Worm (Caenorhabditis elegans) whole organism, L4 larva: ENCODE data around the gene nas-17.

Source experiments
- D1046.2 ChIP-seq: fragments of 200-800 bp; sonication (Bioruptor generic); IDR thresholded peaks from 2 replicates; pipeline ENCODE4 v1.3.6; 2022; ENCODE audit warnings: missing genetic modification characterization, missing compliant biosample characterization
- F26F4.8 ChIP-seq: fragments of 200-800 bp; sonication (Bioruptor generic); conservative IDR thresholded peaks from 2 replicates; pipeline ENCODE4 v1.3.6; 2022; ENCODE audit warnings: missing genetic modification characterization, missing compliant biosample characterization
- F44E2.7 ChIP-seq: fragments of 200-800 bp; sonication (Bioruptor generic); IDR thresholded peaks from 2 replicates; pipeline ENCODE4 v2.1.2; 2022; ENCODE audit warnings: missing genetic modification characterization, missing compliant biosample characterization
- F49E8.2 ChIP-seq: sonication (generic microtip); optimal IDR thresholded peaks from 2 replicates; lab custom pipeline; 2016; ENCODE audit warnings: missing compliant biosample characterization, mild to moderate bottlenecking, missing genetic modification characterization, borderline replicate concordance
- R02D3.7 ChIP-seq: fragments of 150-350 bp; sonication (generic microtip); optimal IDR thresholded peaks from 3 replicates; lab custom pipeline; 2014; ENCODE audit warnings: missing biosample characterization, missing genetic modification characterization
- T20F7.1 ChIP-seq: fragments of 200-800 bp; sonication (Bioruptor generic); optimal IDR thresholded peaks from 2 replicates; lab custom pipeline; 2018; ENCODE audit warnings: mild to moderate bottlenecking, missing genetic modification characterization, missing compliant biosample characterization
- Y48G9A.11 ChIP-seq: fragments of 200-800 bp; sonication (Bioruptor generic); IDR thresholded peaks from 2 replicates; pipeline ENCODE4 v1.3.6; 2022; ENCODE audit warnings: missing genetic modification reagents, missing genetic modification characterization, missing compliant biosample characterization
- Y5F2A.4 ChIP-seq: fragments of 200-800 bp; sonication (Bioruptor generic); optimal IDR thresholded peaks from 2 replicates; lab custom pipeline; 2018; ENCODE audit warnings: mild to moderate bottlenecking, missing genetic modification characterization, missing compliant biosample characterization
- ZK337.2 ChIP-seq: fragments of 200-800 bp; sonication (Bioruptor generic); IDR thresholded peaks from 2 replicates; pipeline ENCODE4 v1.3.6; 2022; ENCODE audit warnings: missing genetic modification reagents, missing genetic modification characterization, missing compliant biosample characterization
- ama-1 ChIP-seq: fragments of 150-350 bp; optimal IDR thresholded peaks from 2 replicates; lab custom pipeline; 2014; ENCODE audit warnings: inconsistent platforms, mixed read lengths
- arid-1 ChIP-seq: fragments of 200-800 bp; sonication (Bioruptor generic); conservative IDR thresholded peaks from 2 replicates; pipeline ENCODE4 v1.3.6; 2022; ENCODE audit warnings: missing genetic modification reagents, missing genetic modification characterization, missing compliant biosample characterization
- attf-4 ChIP-seq: sonication (generic microtip); optimal IDR thresholded peaks from 3 replicates; lab custom pipeline; 2017; ENCODE audit warnings: missing biosample characterization, missing genetic modification characterization
- ceh-20 ChIP-seq: fragments of 200-800 bp; sonication (Bioruptor generic); IDR thresholded peaks from 2 replicates; pipeline ENCODE4 v1.3.6; 2022; ENCODE audit warnings: missing genetic modification reagents, missing genetic modification characterization, missing compliant biosample characterization
- ceh-44 ChIP-seq: fragments of 200-800 bp; sonication (Bioruptor generic); IDR thresholded peaks from 2 replicates; pipeline ENCODE4 v1.3.6; 2022; ENCODE audit warnings: missing genetic modification reagents, missing genetic modification characterization, missing compliant biosample characterization
- ctbp-1 ChIP-seq: fragments of 200-800 bp; sonication (Bioruptor generic); IDR thresholded peaks from 2 replicates; pipeline ENCODE4 v1.3.6; 2022; ENCODE audit warnings: missing genetic modification reagents, missing genetic modification characterization, missing compliant biosample characterization
- daf-12 ChIP-seq: fragments of 150-350 bp; optimal IDR thresholded peaks from 2 replicates; lab custom pipeline; 2014; ENCODE audit warnings: missing biosample characterization, missing genetic modification reagents, missing genetic modification characterization
- daf-19 ChIP-seq: fragments of 200-800 bp; sonication (Bioruptor generic); conservative IDR thresholded peaks from 2 replicates; pipeline ENCODE4 v1.3.6; 2022; ENCODE audit warnings: missing genetic modification characterization, missing compliant biosample characterization
- daf-8 ChIP-seq: fragments of 200-800 bp; sonication (Bioruptor generic); IDR thresholded peaks from 2 replicates; pipeline ENCODE4 v1.3.6; 2022; ENCODE audit warnings: missing genetic modification characterization, missing compliant biosample characterization
- dmd-9 ChIP-seq: fragments of 200-800 bp; sonication (Bioruptor generic); IDR thresholded peaks from 2 replicates; pipeline ENCODE4 v1.3.6; 2022; ENCODE audit warnings: missing genetic modification reagents, missing genetic modification characterization, missing compliant biosample characterization
- dpl-1 ChIP-seq: fragments of 150-350 bp; optimal IDR thresholded peaks from 2 replicates; lab custom pipeline; 2014; ENCODE audit warnings: missing biosample characterization, missing genetic modification reagents, missing genetic modification characterization
- fos-1 ChIP-seq: fragments of 150-350 bp; optimal IDR thresholded peaks from 2 replicates; lab custom pipeline; 2014; ENCODE audit warnings: missing biosample characterization, missing genetic modification characterization
- hif-1 ChIP-seq, 2 experiments: sonication (generic microtip); optimal IDR thresholded peaks; 2 replicates each; lab custom pipeline; 2016 to 2017; ENCODE audit warnings: missing compliant biosample characterization in 2 of 2, missing genetic modification characterization in 2 of 2, missing genetic modification reagents in 2 of 2, missing genotype in 2 of 2, mild to moderate bottlenecking in 1 of 2
- lim-7 ChIP-seq: fragments of 200-800 bp; sonication (Bioruptor generic); IDR thresholded peaks from 2 replicates; pipeline ENCODE4 v1.3.6; 2022; ENCODE audit warnings: missing genetic modification characterization, missing compliant biosample characterization
- lin-15B ChIP-seq: fragments of 150-350 bp; sonication (generic microtip); optimal IDR thresholded peaks from 3 replicates; lab custom pipeline; 2014; ENCODE audit warnings: missing biosample characterization, missing genetic modification characterization
- lin-38 ChIP-seq: fragments of 200-800 bp; sonication (Bioruptor generic); IDR thresholded peaks from 2 replicates; pipeline ENCODE4 v1.3.6; 2022; ENCODE audit warnings: missing genetic modification reagents, missing genetic modification characterization, missing compliant biosample characterization
- lin-39 ChIP-seq: fragments of 150-350 bp; optimal IDR thresholded peaks from 2 replicates; lab custom pipeline; 2014; ENCODE audit warnings: missing biosample characterization, missing genetic modification reagents, missing genetic modification characterization
- lir-3 ChIP-seq: sonication (generic microtip); optimal IDR thresholded peaks from 2 replicates; lab custom pipeline; 2016; ENCODE audit warnings: mild to moderate bottlenecking, missing genetic modification characterization, missing compliant biosample characterization
- madf-9 ChIP-seq: fragments of 200-800 bp; sonication (Bioruptor generic); conservative IDR thresholded peaks from 2 replicates; pipeline ENCODE4 v1.3.6; 2022; ENCODE audit warnings: missing genetic modification reagents, missing genetic modification characterization, missing compliant biosample characterization
- mdl-1 ChIP-seq, 2 experiments: fragments of 150-350 bp in 1 of 2; sonication (generic microtip) in 1 of 2; optimal IDR thresholded peaks; 2 replicates each; lab custom pipeline; 2014 to 2017; ENCODE audit warnings: missing biosample characterization in 2 of 2, missing genetic modification characterization in 2 of 2
- mes-2 ChIP-seq: sonication (generic microtip); optimal IDR thresholded peaks from 2 replicates; lab custom pipeline; 2016; ENCODE audit warnings: missing genotype, mild to moderate bottlenecking, missing genetic modification characterization, missing compliant biosample characterization; ENCODE audit not compliant: poor library complexity, severe bottlenecking
- mxl-2 ChIP-seq: fragments of 200-800 bp; sonication (Bioruptor generic); conservative IDR thresholded peaks from 2 replicates; pipeline ENCODE4 v1.3.6; 2022; ENCODE audit warnings: missing genetic modification reagents, missing genetic modification characterization, missing compliant biosample characterization
- mxl-3 ChIP-seq: fragments of 200-800 bp; sonication (Bioruptor generic); optimal IDR thresholded peaks from 2 replicates; lab custom pipeline; 2018; ENCODE audit warnings: mild to moderate bottlenecking, missing genetic modification characterization, missing compliant biosample characterization
- nhr-10 ChIP-seq: fragments of 150-350 bp; optimal IDR thresholded peaks from 2 replicates; lab custom pipeline; 2014; ENCODE audit warnings: missing biosample characterization, missing genetic modification characterization
- nhr-111 ChIP-seq: fragments of 200-800 bp; sonication (Bioruptor generic); optimal IDR thresholded peaks from 2 replicates; lab custom pipeline; 2018; ENCODE audit warnings: mild to moderate bottlenecking, missing genetic modification characterization, missing compliant biosample characterization
- nhr-237 ChIP-seq: sonication (generic microtip); optimal IDR thresholded peaks from 2 replicates; lab custom pipeline; 2017; ENCODE audit warnings: missing biosample characterization, missing genetic modification characterization
- nhr-25 ChIP-seq: sonication (generic microtip); optimal IDR thresholded peaks from 2 replicates; lab custom pipeline; 2017; ENCODE audit warnings: missing genetic modification characterization, mild to moderate bottlenecking, missing compliant biosample characterization, antibody characterized with exemption, moderate library complexity, borderline replicate concordance; ENCODE audit not compliant: insufficient read depth
- nhr-28 ChIP-seq: fragments of 150-350 bp; optimal IDR thresholded peaks from 2 replicates; lab custom pipeline; 2014; ENCODE audit warnings: missing biosample characterization, missing genetic modification characterization
- nhr-41 ChIP-seq: fragments of 200-800 bp; sonication (Bioruptor generic); IDR thresholded peaks from 2 replicates; pipeline ENCODE4 v1.3.6; 2022; ENCODE audit warnings: missing genetic modification reagents, missing genetic modification characterization, missing compliant biosample characterization
- nhr-6 ChIP-seq: fragments of 150-350 bp; optimal IDR thresholded peaks from 2 replicates; lab custom pipeline; 2014; ENCODE audit warnings: missing biosample characterization, missing genetic modification characterization
- pha-4 ChIP-seq, 2 experiments: fragments of 150-350 bp in 1 of 2; fragments of 200-800 bp in 1 of 2; sonication (Bioruptor generic) in 1 of 2; IDR thresholded peaks in 1 of 2; optimal IDR thresholded peaks in 1 of 2; 2 replicates each; pipeline versions ENCODE4 v1.3.6 to Lab custom; 2014 to 2022; ENCODE audit warnings: missing genetic modification characterization in 2 of 2, missing genetic modification reagents in 2 of 2, missing biosample characterization in 1 of 2, missing compliant biosample characterization in 1 of 2
- php-3 ChIP-seq: fragments of 200-800 bp; sonication (Bioruptor generic); IDR thresholded peaks from 2 replicates; pipeline ENCODE4 v1.3.6; 2022; ENCODE audit warnings: missing genetic modification reagents, missing genetic modification characterization, missing compliant biosample characterization
- pqm-1 ChIP-seq: sonication (generic microtip); optimal IDR thresholded peaks from 2 replicates; lab custom pipeline; 2017; ENCODE audit warnings: missing biosample characterization, missing genetic modification characterization
- saeg-2 ChIP-seq: fragments of 200-800 bp; sonication (Bioruptor generic); IDR thresholded peaks from 2 replicates; pipeline ENCODE4 v1.3.6; 2022; ENCODE audit warnings: missing genetic modification reagents, missing genetic modification characterization, missing compliant biosample characterization
- sdz-12 ChIP-seq: fragments of 200-800 bp; sonication (Bioruptor generic); optimal IDR thresholded peaks from 2 replicates; lab custom pipeline; 2018; ENCODE audit warnings: mild to moderate bottlenecking, missing genetic modification characterization, missing compliant biosample characterization
- set-16 ChIP-seq: fragments of 200-800 bp; sonication (Bioruptor generic); IDR thresholded peaks from 2 replicates; pipeline ENCODE4 v1.3.6; 2022; ENCODE audit warnings: missing genetic modification reagents, missing genetic modification characterization, missing compliant biosample characterization
- unc-130 ChIP-seq: sonication (generic microtip); optimal IDR thresholded peaks from 2 replicates; lab custom pipeline; 2016; ENCODE audit warnings: missing genetic modification reagents, missing genetic modification characterization, missing compliant biosample characterization
- vab-7 ChIP-seq: fragments of 200-800 bp; sonication (Bioruptor generic); IDR thresholded peaks from 2 replicates; pipeline ENCODE4 v1.3.6; 2022; ENCODE audit warnings: missing genetic modification reagents, missing genetic modification characterization, missing compliant biosample characterization
- zip-11 ChIP-seq: fragments of 200-800 bp; sonication (Bioruptor generic); IDR thresholded peaks from 2 replicates; pipeline ENCODE4 v1.3.6; 2022; ENCODE audit warnings: missing genetic modification characterization, missing compliant biosample characterization
- zip-2 ChIP-seq: fragments of 150-350 bp; optimal IDR thresholded peaks from 2 replicates; lab custom pipeline; 2014; ENCODE audit warnings: missing biosample characterization, missing genetic modification characterization
- ztf-11 ChIP-seq: fragments of 150-350 bp; optimal IDR thresholded peaks from 2 replicates; lab custom pipeline; 2014; ENCODE audit warnings: missing biosample characterization, missing genetic modification characterization

nas-17 gene

DNA sequence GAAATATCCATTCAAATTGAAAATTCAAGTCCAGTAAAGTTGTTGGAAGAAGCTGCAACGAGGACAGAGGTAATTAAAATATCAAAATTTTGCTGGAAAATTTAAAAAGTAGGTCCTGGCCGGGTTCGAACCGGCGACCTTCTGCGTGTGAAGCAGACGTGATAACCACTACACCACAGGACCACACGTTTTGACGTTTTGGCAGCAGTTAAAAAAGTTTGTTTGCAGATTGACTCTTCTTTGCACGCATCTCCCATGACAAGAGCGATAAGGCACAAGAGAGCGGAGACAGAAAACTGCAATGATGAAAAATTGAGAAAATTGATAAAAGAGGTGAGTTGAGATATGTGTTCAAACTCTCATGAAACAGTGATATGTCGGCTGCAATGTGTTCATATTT, 13.4 kb downstream of the nas-17 start:
- TF ChIP-seq php-3 (GFP tag; lab: Robert Waterston, UW), result peak; percentile 53; the same call in 1 of the 2 replicates
- peak; percentile 69 for TF ChIP-seq mes-2 (tag; lab: Kevin White, UChicago)
- TF ChIP-seq zip-2, result no peak
- peak; percentile 49; the same call in 1 of the 2 replicates for TF ChIP-seq ceh-20 (GFP tag; lab: Robert Waterston, UW)
- no peak for TF ChIP-seq mdl-1 (tag; optimal IDR thresholded peaks at IDR 0.05; lab: Kevin White, UChicago)
- TF ChIP-seq F49E8.2, result no peak
- TF ChIP-seq Y5F2A.4 (GFP tag; lab: Kevin White, UChicago), result no peak
- peak; percentile 45; the same call in 1 of the 2 replicates for TF ChIP-seq madf-9 (GFP tag; lab: Robert Waterston, UW)
- no peak for TF ChIP-seq nhr-41 (GFP tag; lab: Robert Waterston, UW)
- no peak for TF ChIP-seq F26F4.8 (GFP tag; lab: Robert Waterston, UW)
- no peak for TF ChIP-seq R02D3.7
- TF ChIP-seq zip-11 (GFP tag; lab: Robert Waterston, UW), result no peak
- TF ChIP-seq arid-1, result peak; percentile 58; the same call in 1 of the 2 replicates
- TF ChIP-seq mxl-3 (GFP tag; lab: Kevin White, UChicago), result peak; percentile 51
- no peak for TF ChIP-seq nhr-111 (GFP tag; lab: Kevin White, UChicago)
- TF ChIP-seq fos-1 (tag; lab: Kevin White, UChicago), result no peak
- TF ChIP-seq lin-38 (GFP tag; lab: Robert Waterston, UW), result no peak
- TF ChIP-seq lir-3 (tag; lab: Kevin White, UChicago), result no peak
- no peak for TF ChIP-seq mxl-2 (GFP tag; lab: Robert Waterston, UW)
- peak; percentile 6 for TF ChIP-seq dpl-1
- no peak for TF ChIP-seq nhr-10 (tag; lab: Kevin White, UChicago)
- TF ChIP-seq ama-1 (lab: Kevin White, UChicago), result no peak
- no peak for TF ChIP-seq D1046.2 (GFP tag; lab: Robert Waterston, UW)
- no peak for TF ChIP-seq nhr-237 (tag; lab: Kevin White, UChicago)
- TF ChIP-seq unc-130 (GFP tag; lab: Kevin White, UChicago), result no peak
- no peak for TF ChIP-seq nhr-6
- no peak for TF ChIP-seq sdz-12
- 0 out of 2 replicates have a peak, but pooled peaks have one; percentile 38 for TF ChIP-seq saeg-2 (GFP tag; lab: Robert Waterston, UW)
- TF ChIP-seq ZK337.2 (GFP tag; lab: Robert Waterston, UW), result no peak
- TF ChIP-seq T20F7.1, result peak; percentile 17
- 0 out of 2 replicates have a peak, but pooled peaks have one; percentile 54 for TF ChIP-seq dmd-9 (GFP tag; lab: Robert Waterston, UW)
- no peak for TF ChIP-seq lin-39 (tag; lab: Kevin White, UChicago)
- peak; percentile 75 for TF ChIP-seq lim-7 (GFP tag; lab: Robert Waterston, UW)
- 0 out of 2 replicates have a peak, but pooled peaks have one; percentile 18 for TF ChIP-seq ceh-44 (GFP tag; lab: Robert Waterston, UW)
- no peak for TF ChIP-seq nhr-25 (tag; lab: Kevin White, UChicago)
- 0 out of 2 replicates have a peak, but pooled peaks have one; percentile 52 for TF ChIP-seq F44E2.7
- no peak for TF ChIP-seq lin-15B (tag; lab: Kevin White, UChicago)
- TF ChIP-seq nhr-28, result peak; percentile 54
- TF ChIP-seq ztf-11 (tag; lab: Kevin White, UChicago), result no peak
- no peak for TF ChIP-seq attf-4 (tag; lab: Kevin White, UChicago)
- peak in 1 of 2 experiments; percentile 38 for TF ChIP-seq hif-1 (tag; optimal IDR thresholded peaks at IDR 0.05; lab: Kevin White, UChicago)
- no peak for TF ChIP-seq daf-12 (tag; lab: Kevin White, UChicago)
- TF ChIP-seq ctbp-1 (GFP tag; lab: Robert Waterston, UW), result no peak
- TF ChIP-seq pqm-1 (tag; lab: Kevin White, UChicago), result peak; percentile 36
- TF ChIP-seq pha-4 (GFP tag; IDR thresholded peaks at IDR 0.05; lab: Robert Waterston, UW), result no peak
- no peak for TF ChIP-seq pha-4 (tag; optimal IDR thresholded peaks at IDR 0.05; lab: Kevin White, UChicago)
- no peak for TF ChIP-seq set-16 (GFP tag; lab: Robert Waterston, UW)
- TF ChIP-seq Y48G9A.11, result 0 out of 2 replicates have a peak, but pooled peaks have one; percentile 22
- TF ChIP-seq daf-19 (GFP tag; lab: Robert Waterston, UW), result no peak
- TF ChIP-seq vab-7 (GFP tag; lab: Robert Waterston, UW), result peak; percentile 64
- no peak for TF ChIP-seq daf-8 (GFP tag; lab: Robert Waterston, UW)
